Fruit fly (Drosophila melanogaster): ENCODE data around the gene Srp54.

The Srp54 gene

DNA sequence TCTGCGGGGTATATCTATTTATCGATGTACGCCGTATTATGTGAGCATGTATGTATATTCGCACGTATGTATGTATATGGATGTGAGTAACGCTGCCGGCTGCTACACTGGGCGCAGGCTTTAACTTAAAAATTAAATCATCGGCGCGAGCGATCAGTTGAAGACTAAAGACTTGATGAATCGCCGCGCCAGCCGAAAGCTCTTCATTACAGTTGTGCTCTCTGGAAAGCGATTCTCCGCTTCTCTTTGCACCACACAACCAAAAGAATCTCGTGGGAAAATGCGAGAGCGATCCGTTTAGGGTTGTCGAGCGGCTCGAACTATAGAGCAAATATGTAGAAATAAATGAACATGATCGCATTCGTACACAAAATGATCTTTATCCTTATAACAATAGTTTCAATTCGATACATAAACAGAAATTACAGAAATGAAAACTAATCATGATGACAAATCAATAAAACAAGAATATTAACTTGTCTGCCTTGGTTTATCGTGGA lies 4.2 kb upstream of the Srp54 start, which contains the start of gene CG13124:
CG13124 (minus strand) TSS at position 166 of the 500 bp plus-strand sequence.
- TF ChIP-seq noc (tag; optimal IDR thresholded peaks at IDR 0.05): no peak

DNA sequence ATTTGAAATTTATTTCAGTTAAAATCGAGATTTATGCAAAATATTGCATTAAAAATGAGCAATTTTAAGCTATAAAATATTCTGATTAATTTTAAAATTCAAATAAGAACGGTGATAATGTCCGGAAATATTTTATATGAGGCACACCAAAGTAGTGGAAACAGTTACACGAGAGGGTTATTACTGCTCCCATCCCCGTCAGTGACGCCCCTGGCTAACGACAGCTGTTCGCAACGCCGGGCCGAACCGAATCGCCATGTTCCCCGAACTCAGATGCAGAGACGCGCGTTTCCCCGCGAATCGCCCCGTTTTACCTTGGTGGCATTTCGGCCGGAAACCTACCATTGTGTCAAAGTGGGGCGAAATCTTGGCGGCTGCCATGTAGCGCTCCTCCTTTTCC lies 928 bp upstream of the Srp54 start:
- TF ChIP-seq noc (tag; optimal IDR thresholded peaks at IDR 0.05): peak; percentile 25

DNA sequence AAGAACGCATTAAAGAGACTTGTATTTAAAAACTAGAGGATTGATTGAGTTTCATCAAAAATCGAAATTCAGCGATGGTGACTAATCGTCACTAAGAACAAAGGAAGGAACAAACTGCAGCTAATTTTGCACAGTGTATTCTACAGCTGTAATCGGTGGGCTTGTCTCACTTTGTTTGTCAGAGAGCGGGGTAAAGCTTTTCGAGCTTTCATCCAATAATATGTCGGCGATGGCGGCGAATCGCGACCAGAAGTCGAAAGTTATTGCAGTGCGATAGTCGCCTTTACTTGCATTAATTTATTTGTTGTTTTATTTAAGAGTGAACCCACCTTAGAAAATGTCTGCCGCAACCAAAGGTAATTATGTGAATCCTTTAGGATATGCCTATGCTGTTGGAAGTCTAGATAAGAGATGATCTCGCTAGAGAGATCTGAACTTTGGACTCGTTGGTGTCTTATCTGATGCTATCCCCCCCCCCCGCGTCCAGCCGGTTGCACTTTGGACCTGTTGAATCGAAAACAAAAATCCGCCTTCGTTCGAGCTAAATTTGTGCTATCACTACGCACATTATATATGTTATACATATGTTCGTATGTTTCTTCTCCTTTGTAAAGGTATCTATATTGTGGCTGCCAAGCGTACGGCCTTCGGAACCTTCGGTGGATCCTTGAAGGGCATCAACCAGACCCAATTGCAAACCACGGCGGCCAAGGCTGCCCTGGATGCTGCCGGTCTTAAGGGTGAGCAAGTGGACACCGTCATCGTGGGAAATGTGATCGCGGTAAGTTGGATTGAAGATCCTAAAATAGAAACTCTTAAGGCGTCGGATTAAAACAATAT lies 2.5 kb downstream of the Srp54 start, which contains the start of gene yip2:
yip2 (plus strand) TSS at position 243 of the 840 bp plus-strand sequence.
- peak; percentile 70 for TF ChIP-seq noc (tag; optimal IDR thresholded peaks at IDR 0.05)

DNA sequence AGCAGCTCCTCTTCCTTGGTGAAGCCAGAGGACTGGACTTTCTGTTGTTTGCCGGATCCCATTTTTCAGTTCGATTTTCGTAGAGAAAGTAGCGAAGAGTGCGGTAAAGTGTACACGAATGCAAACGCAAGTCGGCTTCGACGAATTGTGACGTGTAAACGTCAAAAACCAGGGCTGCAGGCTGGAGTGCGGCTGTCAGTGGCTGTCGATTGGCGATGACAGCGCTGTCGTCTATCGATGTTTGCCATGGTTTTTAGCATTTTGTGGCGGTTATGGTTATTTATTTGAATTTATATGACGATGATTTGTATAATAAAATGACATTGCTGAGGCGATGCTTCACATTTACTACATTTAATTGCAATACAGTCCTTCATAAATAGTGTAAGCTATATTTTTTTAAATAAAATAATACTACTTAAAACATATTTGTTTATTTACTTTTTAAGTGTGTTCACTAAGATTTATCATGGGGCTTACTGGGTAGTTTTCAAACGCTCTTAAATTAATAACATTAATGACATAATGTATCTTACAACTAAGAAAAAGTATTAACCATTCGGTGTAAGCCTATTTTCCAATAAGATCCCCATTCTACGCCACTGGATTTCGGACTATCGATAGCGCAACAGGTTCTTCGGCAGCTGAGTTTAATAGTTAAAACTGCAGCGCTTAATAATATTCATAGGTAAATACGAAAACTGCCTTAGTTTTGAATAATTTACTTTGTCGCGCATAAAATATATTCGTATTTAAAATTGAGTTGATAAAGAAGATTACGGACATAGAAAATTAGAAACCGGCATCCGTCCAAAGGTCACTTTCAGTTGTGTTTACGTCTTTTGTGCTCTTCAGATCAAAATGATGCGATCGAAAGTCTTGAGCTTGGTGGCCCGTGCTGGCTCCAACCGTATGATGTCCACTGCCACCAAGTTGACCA lies 5.6 kb downstream of the Srp54 start, which contains the start of the genes CG5885 and CG4598:
CG5885 (minus strand) TSS at position 311 of the 940 bp plus-strand sequence.
CG4598 (plus strand) TSS at position 599 of the 940 bp plus-strand sequence.
- TF ChIP-seq noc (tag; optimal IDR thresholded peaks at IDR 0.05): peak; percentile 68

DNA sequence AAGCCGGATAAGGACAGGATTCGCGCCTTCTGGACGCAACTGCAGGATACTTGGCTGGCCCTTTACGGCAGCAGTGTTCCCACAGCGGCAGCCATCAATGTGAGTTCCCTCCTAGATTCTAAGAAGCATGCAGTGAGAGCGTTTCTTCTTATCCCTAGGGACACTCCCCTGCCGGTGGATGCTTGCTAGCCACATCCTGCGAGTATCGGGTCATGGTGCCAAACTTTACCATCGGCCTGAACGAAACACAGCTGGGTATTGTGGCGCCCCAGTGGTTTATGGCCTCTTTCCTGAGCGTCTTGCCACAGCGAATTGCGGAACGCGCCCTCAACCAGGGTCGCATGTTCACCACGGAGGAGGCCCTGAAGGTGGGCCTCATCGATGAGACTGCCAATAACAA lies 6.5 kb downstream of the Srp54 start:
- no peak for TF ChIP-seq noc (tag; optimal IDR thresholded peaks at IDR 0.05)

DNA sequence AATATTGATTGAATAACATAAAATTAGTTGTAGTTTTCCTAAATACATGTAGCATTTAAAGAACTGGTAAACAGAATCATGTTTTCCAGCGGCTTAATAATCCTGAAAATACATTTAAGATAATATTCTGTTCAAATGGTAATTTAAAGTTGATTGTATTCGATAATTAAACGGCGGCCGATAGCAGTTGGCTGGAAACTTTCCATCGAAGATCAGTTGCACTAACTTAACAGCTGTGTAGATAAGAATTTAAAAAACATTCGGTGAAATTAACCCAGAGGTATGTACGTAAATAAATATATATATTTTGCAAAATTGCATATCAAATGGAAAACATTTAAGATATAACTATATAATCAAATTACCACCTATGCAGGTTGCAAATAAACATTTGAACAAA lies 7.2 kb downstream of the Srp54 start, which contains the start of gene CG4594:
CG4594 (plus strand) TSS at position 212 of the 400 bp plus-strand sequence.
- TF ChIP-seq noc (tag; optimal IDR thresholded peaks at IDR 0.05): no peak

DNA sequence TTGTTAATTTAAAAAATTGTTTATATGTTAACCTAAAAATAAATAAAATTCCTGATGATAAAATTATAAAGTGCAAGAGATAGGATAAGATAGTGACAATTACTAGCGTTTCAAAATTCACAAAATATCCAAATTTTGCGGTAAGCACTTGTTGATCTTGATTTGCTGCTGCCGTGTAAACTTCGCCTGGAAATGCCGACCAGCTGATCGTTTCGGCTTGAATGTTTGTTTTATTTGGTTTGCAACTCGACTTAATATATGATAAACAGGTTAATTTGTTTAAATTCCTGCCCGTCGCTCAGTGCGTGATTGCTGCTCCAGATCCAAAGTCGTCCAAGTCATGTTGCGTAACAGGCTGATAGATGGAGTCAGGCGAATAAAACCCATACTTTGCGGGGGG lies 8.7 kb downstream of the Srp54 start, which contains the start of gene CG4592:
CG4592 (plus strand) TSS at position 233 of the 400 bp plus-strand sequence.
- no peak for TF ChIP-seq noc (tag; optimal IDR thresholded peaks at IDR 0.05)

DNA sequence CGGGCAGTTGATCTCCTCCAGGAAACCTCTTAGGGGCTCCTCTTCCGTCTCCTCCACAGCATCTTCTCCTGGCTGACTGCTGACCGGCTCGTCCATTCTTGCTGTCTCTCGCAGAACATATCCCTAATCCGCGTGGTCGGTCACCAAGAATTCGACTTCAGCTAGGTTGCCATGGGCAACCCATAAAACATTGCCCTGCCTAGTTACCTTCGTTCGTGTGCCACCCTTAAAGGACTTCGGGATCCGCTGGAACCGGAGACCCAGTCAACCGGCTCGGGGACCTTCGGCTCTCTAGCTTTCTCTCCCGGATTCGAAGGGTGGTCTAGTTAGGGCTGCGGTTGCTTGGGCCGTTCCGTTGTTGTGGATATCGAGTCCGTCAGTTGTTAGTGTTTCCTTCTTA lies 12.1 kb downstream of the Srp54 start, which contains the start of the genes TbCMF46 and CG42366:
TbCMF46 (minus strand) TSS at position 101 of the 400 bp plus-strand sequence.
CG42366 (plus strand) TSS at position 397 of the 400 bp plus-strand sequence.
- TF ChIP-seq noc (tag; optimal IDR thresholded peaks at IDR 0.05): no peak

DNA sequence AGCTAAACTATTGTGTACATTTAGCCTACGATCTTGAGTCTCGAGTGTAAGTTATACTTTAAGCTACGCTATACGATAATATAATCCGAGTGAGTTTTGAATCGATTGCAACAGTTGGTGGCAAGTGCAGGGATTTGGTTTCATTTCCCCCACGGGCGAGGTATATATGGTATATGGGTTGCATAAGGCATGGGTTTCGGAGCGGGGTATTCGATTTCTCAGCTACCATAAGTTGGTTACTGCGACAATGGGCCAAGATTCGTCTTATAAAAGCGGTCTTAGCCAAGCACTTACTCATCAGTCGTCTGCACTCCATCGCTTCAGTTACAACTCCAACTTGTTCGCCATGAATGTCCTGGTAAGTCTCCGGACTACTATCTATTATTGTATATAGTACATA lies 17.6 kb downstream of the Srp54 start, which contains the start of gene CG42367:
CG42367 (plus strand) TSS at position 301 of the 400 bp plus-strand sequence.
- no peak for TF ChIP-seq noc (tag; optimal IDR thresholded peaks at IDR 0.05)

DNA sequence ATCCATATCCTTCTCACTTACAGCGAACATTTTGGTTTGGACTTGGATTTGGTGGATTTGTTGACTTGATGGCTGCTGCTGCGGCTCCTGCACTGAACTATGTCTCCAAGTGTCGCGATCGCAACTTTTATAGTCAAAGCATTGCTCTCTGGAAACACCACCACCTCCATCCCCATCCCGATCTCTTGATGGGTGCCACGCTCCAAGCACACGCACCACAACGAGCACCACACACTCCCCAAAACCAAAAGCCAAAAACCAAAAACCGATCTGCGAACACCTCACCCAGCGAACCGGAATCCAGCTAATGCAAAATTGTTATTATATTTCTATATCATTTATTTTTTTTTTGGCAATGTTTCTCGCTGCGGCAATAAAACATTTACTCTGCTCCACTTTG lies 20.4 kb downstream of the Srp54 start, which contains the start of gene Cpr30F:
Cpr30F (minus strand) TSS at position 101 of the 400 bp plus-strand sequence.
- no peak for TF ChIP-seq noc (tag; optimal IDR thresholded peaks at IDR 0.05)

DNA sequence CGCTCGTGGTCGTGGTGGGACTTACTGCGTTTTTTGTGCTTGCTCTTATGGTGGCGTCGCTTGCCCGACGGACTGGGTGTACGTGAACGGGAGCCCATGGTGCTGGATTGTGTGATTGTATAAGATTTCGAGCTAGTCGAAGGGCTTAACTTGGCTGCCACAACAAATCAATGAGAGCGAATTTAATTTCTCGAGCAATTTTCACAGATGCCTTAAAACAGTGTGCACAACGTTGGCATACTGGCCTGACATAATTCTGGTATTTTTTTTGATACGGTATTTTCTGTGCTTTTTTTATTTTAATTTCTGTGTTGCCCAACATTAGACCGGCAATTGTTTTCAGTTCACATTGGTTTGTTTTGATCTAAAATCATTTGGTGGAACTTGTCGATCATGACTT lies 25.2 kb downstream of the Srp54 start, which contains the start of gene Arglu1:
Arglu1 (minus strand) TSS at position 227 of the 400 bp plus-strand sequence.
- TF ChIP-seq noc (tag; optimal IDR thresholded peaks at IDR 0.05): no peak

DNA sequence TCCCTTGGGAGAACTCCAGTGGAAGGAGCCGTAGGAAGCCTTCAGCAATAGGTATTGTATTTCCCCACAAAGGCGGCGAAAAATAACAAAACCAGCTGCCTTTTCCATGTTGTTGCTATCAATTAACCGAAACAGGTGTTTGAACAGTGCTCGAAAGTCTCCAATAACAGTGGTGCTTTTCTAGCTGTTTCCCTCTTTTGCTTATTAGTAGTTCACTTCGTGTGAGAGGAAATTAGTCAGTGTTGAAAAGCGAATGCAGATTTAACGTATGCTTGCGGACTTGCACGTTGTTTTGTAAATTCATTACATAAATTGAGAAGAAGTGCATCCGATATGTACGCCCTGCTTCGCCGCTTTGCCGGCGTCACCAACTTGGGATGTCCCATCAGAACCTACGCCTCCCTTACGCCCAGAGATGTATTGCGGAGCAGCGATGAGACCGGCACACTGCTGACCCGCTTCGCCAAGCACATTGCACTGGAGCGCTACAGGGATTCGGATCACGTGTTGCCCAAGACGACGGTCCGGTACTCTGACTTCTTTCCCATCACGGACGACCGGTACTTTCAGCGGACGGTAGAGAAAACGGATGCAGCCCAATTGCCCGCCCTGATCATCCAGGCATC lies 26.0 kb downstream of the Srp54 start, which contains the start of the genes Datp and CG4619:
Datp (minus strand) TSS at position 160 of the 626 bp plus-strand sequence.
CG4619 (plus strand) TSS at position 233 of the 626 bp plus-strand sequence.
- TF ChIP-seq noc (tag; optimal IDR thresholded peaks at IDR 0.05): peak; percentile 43

DNA sequence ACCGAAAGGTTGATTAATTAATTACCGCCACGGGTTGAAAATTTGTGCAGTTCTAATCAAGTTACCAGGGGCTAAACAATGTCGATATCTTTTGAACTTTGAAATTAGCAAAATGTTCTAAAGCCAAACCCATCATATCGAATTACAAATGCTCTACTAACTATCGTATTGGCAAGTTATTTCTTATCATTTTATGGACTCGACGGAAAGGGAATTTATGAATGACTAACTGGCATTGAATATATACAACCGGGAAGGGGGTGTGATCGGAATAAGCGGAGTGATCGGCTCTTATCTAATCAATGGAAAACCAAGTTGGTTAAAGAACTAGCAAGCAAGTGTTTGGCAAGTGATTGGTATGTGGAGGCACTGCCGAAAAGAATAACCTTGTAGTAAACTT lies 30.8 kb downstream of the Srp54 start:
- peak; percentile 61 for TF ChIP-seq noc (tag; optimal IDR thresholded peaks at IDR 0.05)

DNA sequence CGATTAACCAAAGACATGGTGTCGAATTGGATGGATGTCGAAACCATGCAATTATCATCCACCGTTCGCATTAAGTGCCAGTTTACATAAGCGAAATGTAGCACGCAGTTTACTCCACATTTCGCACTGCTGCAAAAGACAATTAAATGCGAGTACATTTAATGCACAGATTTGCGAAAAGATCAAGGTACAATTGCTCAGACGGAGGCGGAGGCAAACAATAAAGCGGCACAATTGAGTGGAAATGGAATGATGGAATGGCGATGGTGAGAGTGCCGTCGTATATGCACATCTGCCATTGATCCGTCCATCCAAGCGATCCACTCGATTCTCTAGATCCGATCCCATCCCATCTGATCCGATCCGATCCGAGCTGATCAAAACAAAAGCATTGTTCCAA lies 32.4 kb downstream of the Srp54 start:
- no peak for TF ChIP-seq noc (tag; optimal IDR thresholded peaks at IDR 0.05)

DNA sequence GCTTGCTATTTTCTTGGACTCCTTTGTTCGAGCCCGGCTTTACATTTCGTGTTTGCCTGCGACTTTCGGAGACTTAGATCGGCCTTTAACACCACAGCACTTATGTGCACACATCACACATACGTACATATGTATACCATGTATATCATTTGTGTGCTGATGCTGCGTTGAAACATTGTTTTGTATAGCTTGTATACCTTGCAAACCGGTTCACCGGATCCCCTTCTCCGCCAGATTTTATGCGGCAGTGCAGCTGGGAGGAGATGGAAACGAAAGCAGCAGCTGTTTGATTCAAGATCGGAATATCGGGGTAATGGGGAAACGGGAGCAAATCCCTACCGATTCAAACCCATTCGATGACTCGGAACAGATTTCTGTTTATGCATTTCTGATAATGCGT lies 33.3 kb downstream of the Srp54 start:
- TF ChIP-seq noc (tag; optimal IDR thresholded peaks at IDR 0.05): no peak
